Worm (Caenorhabditis elegans) whole organism, young adult: Measurements from ENCODE around the gene F15H10.10.

Source experiments
- B0261.1 ChIP-seq: sonication (generic microtip); optimal IDR thresholded peaks from 2 replicates; lab custom pipeline; 2016; ENCODE audit warnings: mild to moderate bottlenecking, missing genetic modification characterization, moderate library complexity, missing compliant biosample characterization
- B0336.3 ChIP-seq: fragments of 200-800 bp; sonication (Bioruptor generic); IDR thresholded peaks from 2 replicates; pipeline ENCODE4 v1.3.6; 2022; ENCODE audit warnings: missing genetic modification characterization, missing compliant biosample characterization
- C17E4.6 ChIP-seq: fragments of 200-800 bp; sonication (Bioruptor generic); IDR thresholded peaks from 2 replicates; pipeline ENCODE4 v1.3.6; 2022; ENCODE audit warnings: missing genetic modification reagents, missing genetic modification characterization, missing compliant biosample characterization
- F37B4.10 ChIP-seq: fragments of 200-800 bp; sonication (Bioruptor generic); IDR thresholded peaks from 2 replicates; pipeline ENCODE4 v1.3.6; 2022; ENCODE audit warnings: missing genetic modification characterization, missing compliant biosample characterization
- F55B11.4 ChIP-seq: sonication (generic microtip); optimal IDR thresholded peaks from 2 replicates; lab custom pipeline; 2016; ENCODE audit warnings: missing compliant biosample characterization, missing genetic modification characterization, borderline replicate concordance; ENCODE audit not compliant: insufficient read depth
- T07F8.4 ChIP-seq: sonication (generic microtip); optimal IDR thresholded peaks from 2 replicates; lab custom pipeline; 2016; ENCODE audit warnings: mild to moderate bottlenecking, missing genetic modification characterization, moderate library complexity, missing compliant biosample characterization
- Y53G8AR.9 ChIP-seq: fragments of 200-800 bp; sonication (Bioruptor generic); conservative IDR thresholded peaks from 2 replicates; pipeline ENCODE4 v1.3.6; 2022; ENCODE audit warnings: missing genetic modification reagents, missing genetic modification characterization, missing compliant biosample characterization
- atf-7 ChIP-seq: sonication (generic microtip); optimal IDR thresholded peaks from 2 replicates; lab custom pipeline; 2017; ENCODE audit warnings: mild to moderate bottlenecking, missing genetic modification characterization, missing compliant biosample characterization
- attf-3 ChIP-seq: fragments of 200-800 bp; sonication (Bioruptor generic); conservative IDR thresholded peaks from 2 replicates; pipeline ENCODE4 v1.3.6; 2022; ENCODE audit warnings: missing genetic modification reagents, missing genetic modification characterization, missing compliant biosample characterization
- bed-1 ChIP-seq: fragments of 200-800 bp; sonication (Bioruptor generic); IDR thresholded peaks from 2 replicates; pipeline ENCODE4 v1.3.6; 2022; ENCODE audit warnings: missing genetic modification reagents, missing genetic modification characterization, missing compliant biosample characterization
- cebp-2 ChIP-seq: fragments of 200-800 bp; sonication (Bioruptor generic); IDR thresholded peaks from 2 replicates; pipeline ENCODE4 v1.3.6; 2022; ENCODE audit warnings: missing genetic modification characterization, missing compliant biosample characterization
- chd-7 ChIP-seq: sonication (generic microtip); optimal IDR thresholded peaks from 2 replicates; lab custom pipeline; 2016; ENCODE audit warnings: mild to moderate bottlenecking, missing genetic modification characterization, moderate library complexity, missing compliant biosample characterization
- ets-4 ChIP-seq: fragments of 200-800 bp; sonication (Bioruptor generic); optimal IDR thresholded peaks from 2 replicates; lab custom pipeline; 2018; ENCODE audit warnings: mild to moderate bottlenecking, missing genetic modification characterization, missing compliant biosample characterization
- fkh-3 ChIP-seq: sonication (generic microtip); optimal IDR thresholded peaks from 2 replicates; lab custom pipeline; 2016; ENCODE audit warnings: mild to moderate bottlenecking, missing genetic modification characterization, missing compliant biosample characterization
- hmg-1.2 ChIP-seq: fragments of 200-800 bp; sonication (Bioruptor generic); IDR thresholded peaks from 2 replicates; pipeline ENCODE4 v1.3.6; 2022; ENCODE audit warnings: missing genetic modification reagents, missing genetic modification characterization, missing compliant biosample characterization
- hmg-20 ChIP-seq: fragments of 200-800 bp; sonication (Bioruptor generic); IDR thresholded peaks from 2 replicates; pipeline ENCODE4 v1.3.6; 2022; ENCODE audit warnings: missing genetic modification reagents, missing genetic modification characterization, missing compliant biosample characterization
- hsf-1 ChIP-seq: fragments of 200-800 bp; sonication (Bioruptor generic); IDR thresholded peaks from 2 replicates; pipeline ENCODE4 v1.3.6; 2022; ENCODE audit warnings: missing genetic modification reagents, missing genetic modification characterization, missing compliant biosample characterization
- let-526 ChIP-seq: fragments of 200-800 bp; sonication (Bioruptor generic); IDR thresholded peaks from 2 replicates; pipeline ENCODE4 v1.3.6; 2022; ENCODE audit warnings: missing genetic modification reagents, missing genetic modification characterization, missing compliant biosample characterization
- let-607 ChIP-seq, 2 experiments: fragments of 200-800 bp in 1 of 2; sonication (Bioruptor generic) in 1 of 2; sonication (generic microtip) in 1 of 2; optimal IDR thresholded peaks; 2 replicates each; lab custom pipeline; 2016 to 2018; ENCODE audit warnings: mild to moderate bottlenecking in 2 of 2, missing compliant biosample characterization in 2 of 2, missing genetic modification characterization in 2 of 2, moderate library complexity in 2 of 2, missing genotype in 1 of 2
- lin-40 ChIP-seq: sonication (generic microtip); optimal IDR thresholded peaks from 2 replicates; lab custom pipeline; 2016; ENCODE audit warnings: missing genetic modification characterization, mild to moderate bottlenecking, missing compliant biosample characterization, missing genotype, missing genetic modification reagents
- lin-54 ChIP-seq: fragments of 200-800 bp; sonication (Bioruptor generic); optimal IDR thresholded peaks from 2 replicates; lab custom pipeline; 2018; ENCODE audit warnings: mild to moderate bottlenecking, missing genetic modification characterization, missing compliant biosample characterization
- madf-10 ChIP-seq: sonication (generic microtip); optimal IDR thresholded peaks from 2 replicates; lab custom pipeline; 2016; ENCODE audit warnings: mild to moderate bottlenecking, missing genetic modification characterization, missing compliant biosample characterization
- madf-3 ChIP-seq: fragments of 200-800 bp; sonication (Bioruptor generic); IDR thresholded peaks from 2 replicates; pipeline ENCODE4 v1.3.6; 2022; ENCODE audit warnings: missing genetic modification reagents, missing genetic modification characterization, missing compliant biosample characterization
- mcd-1 ChIP-seq: fragments of 200-800 bp; sonication (Bioruptor generic); IDR thresholded peaks from 2 replicates; pipeline ENCODE4 v1.3.6; 2022; ENCODE audit warnings: missing genetic modification reagents, missing genetic modification characterization, missing compliant biosample characterization
- mxl-1 ChIP-seq: sonication (generic microtip); optimal IDR thresholded peaks from 2 replicates; lab custom pipeline; 2016; ENCODE audit warnings: missing genetic modification characterization, missing compliant biosample characterization
- nfya-2 ChIP-seq: fragments of 200-800 bp; sonication (Bioruptor generic); IDR thresholded peaks from 2 replicates; pipeline ENCODE4 v1.3.6; 2022; ENCODE audit warnings: missing genetic modification reagents, missing genetic modification characterization, missing compliant biosample characterization
- nhr-80 ChIP-seq: sonication (generic microtip); optimal IDR thresholded peaks from 2 replicates; lab custom pipeline; 2016; ENCODE audit warnings: missing genetic modification characterization, missing compliant biosample characterization
- nhr-90 ChIP-seq: sonication (generic microtip); optimal IDR thresholded peaks from 2 replicates; lab custom pipeline; 2016; ENCODE audit warnings: missing genotype, mild to moderate bottlenecking, missing genetic modification characterization, missing compliant biosample characterization
- pbrm-1 ChIP-seq: fragments of 200-800 bp; sonication (Bioruptor generic); IDR thresholded peaks from 2 replicates; pipeline ENCODE4 v1.3.6; 2022; ENCODE audit warnings: missing genetic modification reagents, missing genetic modification characterization, missing compliant biosample characterization
- pha-4 ChIP-seq: fragments of 150-350 bp; sonication (generic microtip); optimal IDR thresholded peaks from 2 replicates; lab custom pipeline; 2014; ENCODE audit warnings: missing biosample characterization, missing genetic modification reagents, missing genetic modification characterization
- tbp1 ChIP-seq: fragments of 200-800 bp; sonication (Bioruptor generic); optimal IDR thresholded peaks from 2 replicates; lab custom pipeline; 2018; ENCODE audit warnings: mild to moderate bottlenecking, missing genetic modification characterization, missing compliant biosample characterization
- tlf-1 ChIP-seq: fragments of 200-800 bp; sonication (Bioruptor generic); optimal IDR thresholded peaks from 2 replicates; lab custom pipeline; 2018; ENCODE audit warnings: mild to moderate bottlenecking, missing genetic modification characterization, missing compliant biosample characterization
- unc-62 ChIP-seq: fragments of 150-350 bp; optimal IDR thresholded peaks from 2 replicates; lab custom pipeline; 2014; ENCODE audit warnings: missing biosample characterization, missing genetic modification reagents, missing genetic modification characterization
- ztf-22 ChIP-seq: fragments of 200-800 bp; sonication (Bioruptor generic); optimal IDR thresholded peaks from 2 replicates; lab custom pipeline; 2018; ENCODE audit warnings: mild to moderate bottlenecking, missing genetic modification characterization, moderate library complexity, missing compliant biosample characterization
- ztf-3 ChIP-seq: fragments of 200-800 bp; sonication (Bioruptor generic); optimal IDR thresholded peaks from 2 replicates; lab custom pipeline; 2018; ENCODE audit warnings: mild to moderate bottlenecking, missing genetic modification characterization, missing compliant biosample characterization

Gene F15H10.10

ce11 chrV:10371177-10371576 is 45.6 kb downstream of the F15H10.10 start:
- TF ChIP-seq ztf-22 (GFP tag; lab: Kevin White, UChicago) (no peak), atf-7 (tag; lab: Kevin White, UChicago) (peak; percentile 4), cebp-2 (GFP tag; lab: Robert Waterston, UW) (no peak), pbrm-1 (GFP tag; lab: Robert Waterston, UW) (0 out of 2 replicates have a peak, but pooled peaks have one; percentile 9), tlf-1 (GFP tag; lab: Kevin White, UChicago) (peak; percentile 28), let-526 (GFP tag; lab: Robert Waterston, UW) (0 out of 2 replicates have a peak, but pooled peaks have one; percentile 32), F55B11.4 (tag; lab: Kevin White, UChicago) (no peak), mcd-1 (GFP tag; lab: Robert Waterston, UW) (no peak), hmg-1.2 (GFP tag; lab: Robert Waterston, UW) (peak; percentile 67), madf-10 (peak; percentile 3), lin-54 (GFP tag; lab: Kevin White, UChicago) (peak; percentile 28), nfya-2 (GFP tag; lab: Robert Waterston, UW) (no peak), nhr-80 (tag; lab: Kevin White, UChicago) (peak; percentile 92), chd-7 (tag; lab: Kevin White, UChicago) (peak; percentile 28), ets-4 (GFP tag; lab: Kevin White, UChicago) (peak; percentile 8), lin-40 (tag; lab: Kevin White, UChicago) (peak; percentile 35), F37B4.10 (GFP tag; lab: Robert Waterston, UW) (0 out of 2 replicates have a peak, but pooled peaks have one; percentile 33), let-607 (tag; optimal IDR thresholded peaks at IDR 0.05; lab: Kevin White, UChicago) (peak; percentile 93 to 94), tbp1 (GFP tag; lab: Kevin White, UChicago) (peak; percentile 30), unc-62 (GFP tag; lab: Kevin White, UChicago) (peak; percentile 82)

- TF ChIP-seq C17E4.6 (GFP tag; lab: Robert Waterston, UW) (no peak), Y53G8AR.9 (GFP tag; lab: Robert Waterston, UW) (no peak), ztf-3 (no peak), mxl-1 (tag; lab: Kevin White, UChicago) (no peak), nhr-90 (no peak), bed-1 (GFP tag; lab: Robert Waterston, UW) (no peak), B0336.3 (no peak), hmg-20 (GFP tag; lab: Robert Waterston, UW) (no peak), lin-54 (GFP tag; lab: Kevin White, UChicago) (no peak), hsf-1 (GFP tag; lab: Robert Waterston, UW) (no peak), madf-3 (GFP tag; lab: Robert Waterston, UW) (no peak), B0261.1 (tag; lab: Kevin White, UChicago) (no peak), attf-3 (GFP tag; lab: Robert Waterston, UW) (no peak), T07F8.4 (tag; lab: Kevin White, UChicago) (no peak), pha-4 (tag; lab: Kevin White, UChicago) (no peak), fkh-3 (tag; lab: Kevin White, UChicago) (no peak)
Observed at ce11 chrV:10368256-10368655, 48.6 kb downstream of the F15H10.10 start, which contains the start of gene sri-20. Gene sri-20, plus strand, starts transcription at chrV:10368556.
